Fruit fly (Drosophila melanogaster): ENCODE data around the gene Sbat.

The Sbat gene

DNA sequence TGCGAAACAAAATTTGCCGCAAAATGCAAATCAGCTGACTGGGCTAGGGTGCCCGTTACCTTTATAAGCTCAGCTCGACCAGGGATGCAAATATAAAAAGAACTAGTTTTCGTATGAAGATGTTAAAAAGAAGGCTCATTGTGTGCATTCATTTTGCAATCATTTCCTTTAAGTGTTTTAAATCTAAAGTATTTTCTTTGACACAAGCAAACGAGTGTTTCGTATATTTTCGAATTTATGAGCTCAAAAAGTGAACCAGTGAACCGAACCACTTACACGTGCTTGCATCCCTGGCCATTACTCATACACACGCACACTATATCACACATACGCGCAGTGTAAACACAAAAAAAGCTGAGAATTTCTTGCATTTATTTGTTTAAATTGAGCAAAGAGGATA, at the start of gene Sbat, which contains the start of gene Prx6a (continued):
- TF ChIP-seq CG15011 (GFP tag; optimal IDR thresholded peaks at IDR 0.05): peak; percentile 24
- peak; percentile 81 for TF ChIP-seq CG2678 (tag; optimal IDR thresholded peaks at IDR 0.05)
- TF ChIP-seq sna (GFP tag; IDR thresholded peaks at IDR 0.05; ENCODE audit: partially characterized antibody): no peak
- peak; percentile 81 for TF ChIP-seq gro (GFP tag; optimal IDR thresholded peaks at IDR 0.05)
- no peak for TF ChIP-seq tna (GFP tag; IDR thresholded peaks at IDR 0.05; ENCODE audit: partially characterized antibody)
- TF ChIP-seq Hmx (GFP tag; optimal IDR thresholded peaks at IDR 0.05): no peak
- peak; percentile 66 for TF ChIP-seq CG33557 (GFP tag; optimal IDR thresholded peaks at IDR 0.05)
- TF ChIP-seq disco-r (GFP tag; optimal IDR thresholded peaks at IDR 0.05): peak; percentile 51
- peak; percentile 32; the same call in 1 of the 2 replicates for TF ChIP-seq Scr (GFP tag; IDR thresholded peaks at IDR 0.05; ENCODE audit: partially characterized antibody)
- peak; percentile 30 for TF ChIP-seq Nf-YB (GFP tag; optimal IDR thresholded peaks at IDR 0.05)
- TF ChIP-seq CG7987 (GFP tag; optimal IDR thresholded peaks at IDR 0.05): peak; percentile 39
- TF ChIP-seq CG2889 (GFP tag; IDR thresholded peaks at IDR 0.05): peak; percentile 68
- peak; percentile 21; the same call in 1 of the 2 replicates for TF ChIP-seq onecut (GFP tag; IDR thresholded peaks at IDR 0.05)
- TF ChIP-seq CG10147 (GFP tag; optimal IDR thresholded peaks at IDR 0.05): peak; percentile 87
- peak; percentile 83 for TF ChIP-seq CG34422 (GFP tag; IDR thresholded peaks at IDR 0.05)
- peak; percentile 17 for TF ChIP-seq pfk (GFP tag; optimal IDR thresholded peaks at IDR 0.05)
- TF ChIP-seq CG16863 (GFP tag; optimal IDR thresholded peaks at IDR 0.05): peak; percentile 65
- TF ChIP-seq crol (GFP tag; IDR thresholded peaks at IDR 0.05): no peak
- peak; percentile 85 for TF ChIP-seq vvl (GFP tag; IDR thresholded peaks at IDR 0.05)
- TF ChIP-seq da (GFP tag; optimal IDR thresholded peaks at IDR 0.05): peak; percentile 53
- TF ChIP-seq CG7928 (GFP tag; optimal IDR thresholded peaks at IDR 0.05): peak; percentile 99
- no peak for TF ChIP-seq Hr78 (GFP tag; optimal IDR thresholded peaks at IDR 0.05)
- peak; percentile 56 for TF ChIP-seq Hr3 (GFP tag; optimal IDR thresholded peaks at IDR 0.05)
- TF ChIP-seq CG1529 (GFP tag; optimal IDR thresholded peaks at IDR 0.05): peak; percentile 11
- TF ChIP-seq abd-A (tag; optimal IDR thresholded peaks at IDR 0.05): peak; percentile 67
- peak; percentile 79 for TF ChIP-seq CG9215 (GFP tag; IDR thresholded peaks at IDR 0.05)
- TF ChIP-seq Atf-2 (GFP tag; optimal IDR thresholded peaks at IDR 0.05): peak; percentile 5
- peak; percentile 95 for TF ChIP-seq sens (GFP tag)
- peak; percentile 57 for TF ChIP-seq az2 (GFP tag; optimal IDR thresholded peaks at IDR 0.05)
- peak; percentile 64 for TF ChIP-seq esg (GFP tag; conservative IDR thresholded peaks at IDR 0.05)
- no peak for TF ChIP-seq fru (optimal IDR thresholded peaks at IDR 0.05)
- TF ChIP-seq dm (GFP tag; optimal IDR thresholded peaks at IDR 0.05): peak; percentile 44
- TF ChIP-seq Optix (GFP tag; IDR thresholded peaks at IDR 0.05): peak; percentile 53; the same call in 2 of the 3 replicates
- TF ChIP-seq HLH3B (GFP tag; IDR thresholded peaks at IDR 0.05): peak; percentile 63; the same call in 1 of the 2 replicates
- no peak for TF ChIP-seq CG6175 (GFP tag; IDR thresholded peaks at IDR 0.05)
- TF ChIP-seq CG14710 (tag; optimal IDR thresholded peaks at IDR 0.05): peak; percentile 80
- peak; percentile 98 for TF ChIP-seq lilli (GFP tag; optimal IDR thresholded peaks at IDR 0.05)
- peak; percentile 67 for TF ChIP-seq HHEX (GFP tag; optimal IDR thresholded peaks at IDR 0.05)
- TF ChIP-seq Nf-YA (GFP tag; IDR thresholded peaks at IDR 0.05): no peak
- no peak for TF ChIP-seq so (GFP tag; IDR thresholded peaks at IDR 0.05)
- peak; percentile 52 for TF ChIP-seq CG1792 (GFP tag; optimal IDR thresholded peaks at IDR 0.05)
- TF ChIP-seq danr (GFP tag; IDR thresholded peaks at IDR 0.05): 0 out of 2 replicates have a peak, but pooled peaks have one; percentile 17
- TF ChIP-seq Med (GFP tag): peak; percentile 95
- TF ChIP-seq lola (GFP tag; optimal IDR thresholded peaks at IDR 0.05): peak in 1 of 3 experiments; percentile 70
- peak; percentile 44 for TF ChIP-seq BEAF-32 (GFP tag; optimal IDR thresholded peaks at IDR 0.05)
- TF ChIP-seq Dll (GFP tag; IDR thresholded peaks at IDR 0.05; ENCODE audit: partially characterized antibody): peak; percentile 50; the same call in 2 of the 4 replicates
- peak; percentile 91 for TF ChIP-seq CG34376 (GFP tag; optimal IDR thresholded peaks at IDR 0.05)
- peak; percentile 93 to 98 for TF ChIP-seq crp (GFP tag; optimal IDR thresholded peaks at IDR 0.05)
- TF ChIP-seq CG4820 (GFP tag; optimal IDR thresholded peaks at IDR 0.05): peak; percentile 64
- peak; percentile 4 for TF ChIP-seq ATbp (GFP tag; optimal IDR thresholded peaks at IDR 0.05)
